Worm (Caenorhabditis elegans) whole organism, L4/young adult: ENCODE results near the gene srx-32.

ENCODE experiments used
- W03F9.2 ChIP-seq: fragments of 150-350 bp; optimal IDR thresholded peaks from 2 replicates; lab custom pipeline; 2014; ENCODE audit warnings: missing biosample characterization, missing genetic modification characterization
- dao-5 ChIP-seq: sonication (generic microtip); optimal IDR thresholded peaks from 2 replicates; lab custom pipeline; 2016; ENCODE audit warnings: missing genotype, missing genetic modification characterization, moderate library complexity, missing compliant biosample characterization

DNA sequence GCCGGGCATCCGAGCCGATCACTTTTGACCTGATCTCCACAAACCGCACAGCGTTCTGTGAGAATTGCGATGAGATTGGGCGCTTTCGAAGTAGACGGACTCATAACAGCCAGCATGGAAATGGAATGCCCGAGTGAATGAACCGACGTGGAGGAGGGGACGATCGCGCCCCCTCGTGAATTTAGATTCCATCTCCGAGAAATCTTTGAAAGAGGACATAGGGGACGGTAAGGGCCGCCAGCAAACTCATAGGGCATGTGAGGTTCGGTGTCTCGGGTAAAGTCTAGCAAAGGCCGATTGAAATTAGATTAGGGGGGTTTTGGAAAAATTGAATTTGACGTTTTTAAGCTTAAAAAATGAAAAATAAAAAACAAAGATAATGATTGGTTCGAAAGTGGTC is 16.0 kb downstream of the srx-32 start, which contains the start of gene nhr-270:
- TF ChIP-seq dao-5 (tag; lab: Kevin White, UChicago) (no peak), W03F9.2 (no peak)
